Worm (Caenorhabditis elegans): Measurements from ENCODE around the gene fbxa-221.

- no peak for TF ChIP-seq unc-55 (GFP tag; optimal IDR thresholded peaks at IDR 0.05)
- no peak for TF ChIP-seq ama-1 (optimal IDR thresholded peaks at IDR 0.05)
- TF ChIP-seq fkh-6 (tag; optimal IDR thresholded peaks at IDR 0.05): no peak
- TF ChIP-seq unc-86 (tag; optimal IDR thresholded peaks at IDR 0.05): no peak
- TF ChIP-seq lim-6 (tag; optimal IDR thresholded peaks at IDR 0.05): no peak
- no peak for TF ChIP-seq nfya-1 (tag; optimal IDR thresholded peaks at IDR 0.05)
- no peak for TF ChIP-seq rnt-1 (tag; optimal IDR thresholded peaks at IDR 0.05)
- no peak for TF ChIP-seq ceh-6 (GFP tag; optimal IDR thresholded peaks at IDR 0.05)
- TF ChIP-seq F13H6.1 (tag; optimal IDR thresholded peaks at IDR 0.05): no peak
- TF ChIP-seq pha-4 (tag; optimal IDR thresholded peaks at IDR 0.05): no peak
Observed at ce11 chrX:147824-148223, 33.3 kb downstream of the fbxa-221 start, which contains the start of gene Y73B3A.11.

Measured in whole organism, late embryonic.